Fruit fly (Drosophila melanogaster) whole organism, embryonic: ENCODE data around the gene CG15818.
A peak's percentile ranks its signal among the peaks of the same experiment; 100 is the strongest.

Experiments used
- Atf-2 ChIP-seq: fragments of 200-800 bp; sonication (Bioruptor generic); optimal IDR thresholded peaks from 2 replicates; lab custom pipeline; 2016; ENCODE audit warnings: missing biosample characterization, missing genetic modification characterization
- CG10431 ChIP-seq: fragments of 200-800 bp; sonication (Bioruptor generic); optimal IDR thresholded peaks from 3 replicates; lab custom pipeline; 2018; ENCODE audit warnings: missing biosample characterization, mild to moderate bottlenecking, missing genetic modification characterization
- CG12659 ChIP-seq: fragments of 200-800 bp; sonication (Bioruptor generic); optimal IDR thresholded peaks from 3 replicates; lab custom pipeline; 2017; ENCODE audit warnings: mild to moderate bottlenecking, missing biosample characterization, missing genetic modification reagents, missing genetic modification characterization
- CG14860 ChIP-seq: fragments of 200-800 bp; sonication (Bioruptor generic); IDR thresholded peaks from 3 replicates; pipeline ENCODE4 v1.3.6; 2022; ENCODE audit warnings: missing biosample characterization, missing genetic modification characterization; ENCODE audit not compliant: partially characterized antibody
- CG15479 ChIP-seq: fragments of 200-800 bp; sonication (Bioruptor generic); optimal IDR thresholded peaks from 3 replicates; lab custom pipeline; 2019; ENCODE audit warnings: missing biosample characterization, mild to moderate bottlenecking, missing genetic modification characterization, moderate library complexity
- CG17912 ChIP-seq: fragments of 200-800 bp; sonication (Bioruptor generic); optimal IDR thresholded peaks from 2 replicates; lab custom pipeline; 2018; ENCODE audit warnings: missing biosample characterization, mild to moderate bottlenecking, missing genetic modification characterization
- CG1792 ChIP-seq: fragments of 200-800 bp; sonication (Bioruptor generic); optimal IDR thresholded peaks from 2 replicates; lab custom pipeline; 2016; ENCODE audit warnings: missing biosample characterization, missing genetic modification characterization
- CG2875 ChIP-seq: fragments of 200-800 bp; sonication (Bioruptor generic); optimal IDR thresholded peaks from 2 replicates; lab custom pipeline; 2017; ENCODE audit warnings: missing biosample characterization, mild to moderate bottlenecking, missing genetic modification characterization, missing genetic modification reagents
- CG34376 ChIP-seq: fragments of 200-800 bp; sonication (Bioruptor generic); optimal IDR thresholded peaks from 2 replicates; lab custom pipeline; 2018; ENCODE audit warnings: missing biosample characterization, mild to moderate bottlenecking, missing genetic modification characterization
- CG3995 ChIP-seq: fragments of 200-800 bp; sonication (Bioruptor generic); optimal IDR thresholded peaks from 3 replicates; lab custom pipeline; 2016; ENCODE audit warnings: missing biosample characterization, missing genetic modification characterization
- CG6272 ChIP-seq: fragments of 200-800 bp; sonication (Bioruptor generic); IDR thresholded peaks from 2 replicates; pipeline ENCODE4 v1.3.6; 2022; ENCODE audit warnings: missing biosample characterization, missing genetic modification characterization
- CG6791 ChIP-seq: fragments of 200-800 bp; sonication (Bioruptor generic); IDR thresholded peaks from 3 replicates; pipeline ENCODE4 v1.3.6; 2022; ENCODE audit warnings: missing biosample characterization, missing genetic modification characterization; ENCODE audit not compliant: partially characterized antibody
- CG6813 ChIP-seq: fragments of 200-800 bp; sonication (Bioruptor generic); optimal IDR thresholded peaks from 2 replicates; lab custom pipeline; 2017; ENCODE audit warnings: missing biosample characterization, missing genetic modification characterization, mild to moderate bottlenecking, moderate library complexity, missing genetic modification reagents
- CG8089 ChIP-seq: fragments of 200-800 bp; sonication (Bioruptor generic); optimal IDR thresholded peaks from 3 replicates; lab custom pipeline; 2016; ENCODE audit warnings: missing biosample characterization, missing genetic modification characterization
- CG8478 ChIP-seq: fragments of >200 bp; optimal IDR thresholded peaks from 2 replicates; lab custom pipeline; 2018
- CG9437 ChIP-seq: fragments of 200-800 bp; sonication (Bioruptor generic); optimal IDR thresholded peaks from 2 replicates; lab custom pipeline; 2018; ENCODE audit warnings: missing biosample characterization, mild to moderate bottlenecking, missing genetic modification characterization
- CG9817 ChIP-seq: fragments of 200-800 bp; sonication (Bioruptor generic); optimal IDR thresholded peaks from 2 replicates; lab custom pipeline; 2018; ENCODE audit warnings: missing biosample characterization, mild to moderate bottlenecking, missing genetic modification characterization, moderate library complexity
- Camta ChIP-seq: fragments of 200-800 bp; sonication (Bioruptor generic); optimal IDR thresholded peaks from 2 replicates; lab custom pipeline; 2016; ENCODE audit warnings: missing biosample characterization, missing genetic modification characterization
- Dp ChIP-seq: fragments of 200-800 bp; sonication (Bioruptor generic); optimal IDR thresholded peaks from 2 replicates; lab custom pipeline; 2018; ENCODE audit warnings: missing biosample characterization, mild to moderate bottlenecking, missing genetic modification characterization, moderate library complexity
- Elba2 ChIP-seq: fragments of 200-800 bp; sonication (Bioruptor generic); optimal IDR thresholded peaks from 3 replicates; lab custom pipeline; 2016; ENCODE audit warnings: missing biosample characterization, missing genetic modification characterization
- HHEX ChIP-seq: fragments of 200-800 bp; sonication (Bioruptor generic); optimal IDR thresholded peaks from 3 replicates; lab custom pipeline; 2017; ENCODE audit warnings: missing biosample characterization, mild to moderate bottlenecking, missing genetic modification characterization, missing genetic modification reagents
- HLH3B ChIP-seq: fragments of 200-800 bp; sonication (Bioruptor generic); IDR thresholded peaks from 2 replicates; pipeline ENCODE4 v1.3.6; 2022; ENCODE audit warnings: missing biosample characterization, missing genetic modification characterization
- Hr3 ChIP-seq: fragments of 200-800 bp; sonication (Bioruptor generic); optimal IDR thresholded peaks from 3 replicates; lab custom pipeline; 2016; ENCODE audit warnings: missing biosample characterization, missing genetic modification characterization
- Hr39 ChIP-seq: fragments of >200 bp; optimal IDR thresholded peaks from 2 replicates; lab custom pipeline; 2017
- Lhr ChIP-seq: fragments of 200-800 bp; sonication (Bioruptor generic); optimal IDR thresholded peaks from 3 replicates; lab custom pipeline; 2017; ENCODE audit warnings: mild to moderate bottlenecking, missing biosample characterization, missing genetic modification reagents, missing genetic modification characterization
- Max ChIP-seq: fragments of 200-800 bp; sonication (Bioruptor generic); optimal IDR thresholded peaks from 2 replicates; lab custom pipeline; 2016; ENCODE audit warnings: missing biosample characterization, mild to moderate bottlenecking, missing genetic modification characterization
- Side ChIP-seq: fragments of 200-800 bp; sonication (Bioruptor generic); optimal IDR thresholded peaks from 2 replicates; lab custom pipeline; 2016; ENCODE audit warnings: missing biosample characterization, missing genetic modification characterization
- TFAM ChIP-seq: fragments of 200-800 bp; sonication (Bioruptor generic); optimal IDR thresholded peaks from 2 replicates; lab custom pipeline; 2017; ENCODE audit warnings: missing biosample characterization, missing genetic modification characterization, inconsistent platforms
- Usf ChIP-seq: fragments of 200-800 bp; sonication (Bioruptor generic); optimal IDR thresholded peaks from 2 replicates; lab custom pipeline; 2017; ENCODE audit warnings: missing genotype, missing biosample characterization, missing genetic modification characterization
- Xbp1 ChIP-seq: fragments of 200-800 bp; sonication (Bioruptor generic); optimal IDR thresholded peaks from 3 replicates; lab custom pipeline; 2016; ENCODE audit warnings: missing biosample characterization, mild to moderate bottlenecking, missing genetic modification characterization
- ap ChIP-seq: fragments of 200-800 bp; sonication (Bioruptor generic); IDR thresholded peaks from 2 replicates; pipeline ENCODE4 v1.3.6; 2022; ENCODE audit warnings: missing biosample characterization, missing genetic modification characterization
- ase ChIP-seq: fragments of 200-800 bp; sonication (Bioruptor generic); IDR thresholded peaks from 3 replicates; pipeline ENCODE4 v1.3.6; 2022; ENCODE audit warnings: missing biosample characterization, missing genetic modification characterization
- bab2 ChIP-seq: fragments of 200-800 bp; sonication (Bioruptor generic); optimal IDR thresholded peaks from 2 replicates; lab custom pipeline; 2016; ENCODE audit warnings: missing biosample characterization, missing genetic modification characterization
- ci ChIP-seq: fragments of 200-800 bp; sonication (Bioruptor generic); IDR thresholded peaks from 3 replicates; pipeline ENCODE4 v1.3.6; 2022; ENCODE audit warnings: missing biosample characterization, missing genetic modification characterization
- crp ChIP-seq, 2 experiments: fragments of 200-800 bp; sonication (Bioruptor generic); optimal IDR thresholded peaks; 2 replicates in 1 of 2; 3 replicates in 1 of 2; lab custom pipeline; 2017; ENCODE audit warnings: missing biosample characterization in 2 of 2, missing genetic modification characterization in 2 of 2, mild to moderate bottlenecking in 1 of 2, moderate library complexity in 1 of 2
- cwo ChIP-seq: fragments of 200-800 bp; sonication (Bioruptor generic); optimal IDR thresholded peaks from 3 replicates; lab custom pipeline; 2017; ENCODE audit warnings: missing biosample characterization, missing genetic modification characterization, mild to moderate bottlenecking, moderate library complexity, missing genetic modification reagents
- danr ChIP-seq: fragments of 200-800 bp; sonication (Bioruptor generic); IDR thresholded peaks from 2 replicates; pipeline ENCODE4 v1.3.6; 2022; ENCODE audit warnings: missing biosample characterization, missing genetic modification characterization
- dati ChIP-seq: fragments of 200-800 bp; sonication (Bioruptor generic); IDR thresholded peaks from 2 replicates; pipeline ENCODE4 v1.3.6; 2022; ENCODE audit warnings: missing biosample characterization, missing genetic modification characterization
- hbn ChIP-seq: fragments of 200-800 bp; sonication (Bioruptor generic); IDR thresholded peaks from 2 replicates; pipeline ENCODE4 v1.3.6; 2022; ENCODE audit warnings: missing biosample characterization, missing genetic modification characterization; ENCODE audit not compliant: partially characterized antibody
- insv ChIP-seq, 2 experiments: fragments of 200-800 bp; sonication (Bioruptor generic); optimal IDR thresholded peaks; 3 replicates each; lab custom pipeline; 2016 to 2018; ENCODE audit warnings: missing biosample characterization in 2 of 2, missing genetic modification characterization in 2 of 2
- ken ChIP-seq: fragments of 200-800 bp; sonication (Bioruptor generic); IDR thresholded peaks from 3 replicates; pipeline ENCODE4 v1.3.6; 2022; ENCODE audit warnings: missing biosample characterization, missing genetic modification characterization
- lola ChIP-seq, 3 experiments: fragments of >200 bp in 2 of 3; fragments of 200-800 bp in 1 of 3; sonication (Bioruptor generic) in 1 of 3; optimal IDR thresholded peaks; 2 replicates each; lab custom pipeline; 2017 to 2019; ENCODE audit warnings: missing biosample characterization in 3 of 3, missing genetic modification characterization in 3 of 3, mild to moderate bottlenecking in 1 of 3, moderate library complexity in 1 of 3
- nau ChIP-seq: fragments of 200-800 bp; sonication (Bioruptor generic); optimal IDR thresholded peaks from 3 replicates; lab custom pipeline; 2017; ENCODE audit warnings: missing biosample characterization, mild to moderate bottlenecking, missing genetic modification characterization, missing genetic modification reagents
- phol ChIP-seq: fragments of 200-800 bp; sonication (Bioruptor generic); optimal IDR thresholded peaks from 3 replicates; lab custom pipeline; 2018; ENCODE audit warnings: missing biosample characterization, mild to moderate bottlenecking, missing genetic modification characterization, moderate library complexity
- prd ChIP-seq, 3 experiments: fragments of >200 bp in 2 of 3; fragments of 200-800 bp in 1 of 3; sonication (Bioruptor generic) in 1 of 3; optimal IDR thresholded peaks in 2 of 3; IDR thresholded peaks in 1 of 3; 2 replicates in 2 of 3; 3 replicates in 1 of 3; pipeline versions ENCODE4 v1.3.6 to Lab custom; 2017 to 2022; ENCODE audit warnings: missing biosample characterization in 1 of 3, missing genetic modification characterization in 1 of 3
- sug ChIP-seq: fragments of 200-800 bp; optimal IDR thresholded peaks from 2 replicates; lab custom pipeline; 2019; ENCODE audit warnings: missing biosample characterization, mild to moderate bottlenecking, missing genetic modification characterization, moderate library complexity
- toy ChIP-seq: fragments of 200-800 bp; sonication (Bioruptor generic); IDR thresholded peaks from 2 replicates; pipeline ENCODE4 v1.3.6; 2022; ENCODE audit warnings: missing biosample characterization, missing genetic modification characterization
- trem ChIP-seq: fragments of 200-800 bp; optimal IDR thresholded peaks from 3 replicates; lab custom pipeline; 2019; ENCODE audit warnings: missing biosample characterization, mild to moderate bottlenecking, missing genetic modification characterization, moderate library complexity
- wor ChIP-seq: fragments of 200-800 bp; sonication (Bioruptor generic); IDR thresholded peaks from 2 replicates; pipeline ENCODE4 v1.3.6; 2022; ENCODE audit warnings: missing biosample characterization, missing genetic modification characterization

Gene CG15818

DNA sequence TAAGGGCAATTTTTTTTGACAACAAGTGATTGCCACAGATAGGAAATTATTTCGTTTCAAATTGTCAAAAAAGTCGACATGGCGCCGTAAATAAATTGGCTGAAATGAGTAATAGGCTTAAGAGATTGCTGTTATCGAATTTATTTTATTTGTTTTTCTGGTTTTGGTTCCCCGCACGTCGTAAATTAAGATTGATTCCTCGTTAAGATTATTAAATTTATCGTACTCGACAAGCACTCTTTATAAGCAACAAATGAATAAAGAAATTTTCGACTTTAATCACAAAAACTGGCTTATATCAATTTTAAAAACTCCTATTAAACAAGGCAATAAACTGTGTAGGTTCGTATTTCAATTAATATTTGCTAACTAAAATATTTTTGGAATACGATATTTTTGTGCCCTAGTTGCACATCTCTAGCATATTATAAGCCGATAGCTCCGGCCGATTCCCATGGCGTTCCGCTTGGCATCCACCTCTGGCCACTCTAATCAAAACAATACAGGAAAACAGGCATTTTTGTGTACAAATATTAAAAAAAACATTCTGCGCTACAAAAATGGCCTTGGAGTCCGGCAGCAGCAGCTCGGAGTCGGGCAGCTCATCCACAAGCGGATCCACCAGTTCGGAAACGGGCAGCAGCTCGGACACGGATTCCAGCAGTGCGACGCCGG is 1.4 kb downstream of the CG15818 start, which contains the start of gene chm:
Gene chm, plus strand, starts transcription at position 471 of the 675 bp plus-strand sequence.
- TF ChIP-seq CG34376 (GFP tag; lab: Kevin White, UChicago) (peak; percentile 45), danr (GFP tag; lab: Robert Waterston, UW) (no peak), wor (GFP tag; lab: Robert Waterston, UW) (no peak), trem (tag; lab: Kevin White, UChicago) (peak; percentile 52), CG8089 (peak; percentile 1), ap (GFP tag; lab: Robert Waterston, UW) (0 out of 2 replicates have a peak, but pooled peaks have one; percentile 9), Atf-2 (peak; percentile 16), HLH3B (GFP tag; lab: Robert Waterston, UW) (0 out of 2 replicates have a peak, but pooled peaks have one; percentile 4), Camta (GFP tag; lab: Kevin White, UChicago) (no peak), Usf (GFP tag; lab: Kevin White, UChicago) (no peak), ci (no peak), cwo (GFP tag; lab: Kevin White, UChicago) (no peak), crp (GFP tag; optimal IDR thresholded peaks at IDR 0.05; lab: Kevin White, UChicago) (no peak), dati (GFP tag; lab: Robert Waterston, UW) (no peak), CG17912 (GFP tag; lab: Kevin White, UChicago) (no peak), lola (GFP tag; optimal IDR thresholded peaks at IDR 0.05; lab: Kevin White, UChicago) (peak in 1 of 3 experiments; percentile 11), Max (GFP tag; lab: Kevin White, UChicago) (no peak), insv (GFP tag; optimal IDR thresholded peaks at IDR 0.05; lab: Kevin White, UChicago) (peak in 1 of 2 experiments; percentile 6), CG12659 (GFP tag; lab: Kevin White, UChicago) (peak; percentile 52), Lhr (GFP tag; lab: Kevin White, UChicago) (peak; percentile 6), CG8478 (lab: Kevin White, UChicago) (no peak), CG15479 (GFP tag; lab: Kevin White, UChicago) (no peak), Hr3 (GFP tag; lab: Kevin White, UChicago) (peak; percentile 28), hbn (GFP tag; lab: Robert Waterston, UW) (peak; percentile 89), ase (no peak), CG3995 (GFP tag; lab: Kevin White, UChicago) (peak; percentile 40), CG6272 (0 out of 2 replicates have a peak, but pooled peaks have one; percentile 60), CG1792 (no peak), nau (GFP tag; lab: Kevin White, UChicago) (no peak), phol (tag; lab: Kevin White, UChicago) (peak; percentile 60), Hr39 (no peak), prd (optimal IDR thresholded peaks at IDR 0.05; lab: Kevin White, UChicago) (no peak), prd (GFP tag; IDR thresholded peaks at IDR 0.05; lab: Robert Waterston, UW) (peak; percentile 40; the same call in 2 of the 3 replicates), Side (GFP tag; lab: Kevin White, UChicago) (peak; percentile 11), Elba2 (GFP tag; lab: Kevin White, UChicago) (no peak), CG2875 (GFP tag; lab: Kevin White, UChicago) (no peak), CG9437 (no peak), CG10431 (GFP tag; lab: Kevin White, UChicago) (no peak), toy (GFP tag; lab: Robert Waterston, UW) (no peak), ken (no peak), CG6791 (GFP tag; lab: Robert Waterston, UW) (peak; percentile 92), Xbp1 (GFP tag; lab: Kevin White, UChicago) (peak; percentile 49), CG14860 (GFP tag; lab: Robert Waterston, UW) (peak; percentile 84), bab2 (GFP tag; lab: Kevin White, UChicago) (peak; percentile 10), Dp (peak; percentile 37), CG6813 (GFP tag; lab: Kevin White, UChicago) (no peak), sug (tag; lab: Kevin White, UChicago) (peak; percentile 37), TFAM (no peak), CG9817 (tag; lab: Kevin White, UChicago) (peak; percentile 10), HHEX (GFP tag; lab: Kevin White, UChicago) (no peak)
